Worm (Caenorhabditis elegans) whole organism, mixed stage, embryonic: ENCODE results near the gene rad-23.

Experiments used
- nhr-76 ChIP-seq: sonication (generic microtip); optimal IDR thresholded peaks from 2 replicates; lab custom pipeline; 2017; ENCODE audit warnings: missing biosample characterization, missing genetic modification characterization
- sptf-1 ChIP-seq: sonication (generic microtip); optimal IDR thresholded peaks from 2 replicates; lab custom pipeline; 2017; ENCODE audit warnings: mild to moderate bottlenecking, missing genetic modification characterization, moderate library complexity, missing compliant biosample characterization
- unc-62 ChIP-seq: fragments of 150-350 bp; optimal IDR thresholded peaks from 2 replicates; lab custom pipeline; 2014; ENCODE audit warnings: missing biosample characterization, missing genetic modification reagents, missing genetic modification characterization

DNA sequence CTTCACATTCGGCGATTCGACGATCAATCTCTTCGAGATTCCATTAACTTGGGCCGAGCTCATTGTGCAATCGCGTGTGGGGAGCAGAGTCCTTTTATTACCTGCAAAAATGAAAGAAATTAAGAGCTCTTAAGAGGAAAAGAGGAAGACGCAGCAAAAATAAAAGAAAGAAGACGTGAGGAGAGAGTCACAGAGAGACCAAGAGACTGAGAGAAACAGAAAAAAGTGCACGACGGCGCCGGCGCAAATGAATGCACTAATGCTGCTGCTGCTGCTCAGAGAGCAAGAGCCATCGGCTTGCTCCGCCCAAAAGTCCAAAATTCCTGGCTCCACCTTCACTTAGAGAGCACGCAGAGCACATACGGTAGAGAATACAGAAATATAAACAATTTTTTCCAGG lies 47.7 kb upstream of the rad-23 start, which contains the start of gene inos-1:
- no peak for TF ChIP-seq unc-62 (GFP tag; lab: Kevin White, UChicago)
- no peak for TF ChIP-seq sptf-1 (tag; lab: Kevin White, UChicago)
- no peak for TF ChIP-seq nhr-76 (tag; lab: Kevin White, UChicago)
